Fruit fly (Drosophila melanogaster) whole organism, embryonic: ENCODE results near the gene CG1304.

Source experiments
- Adf1 ChIP-seq: fragments of 200-800 bp; sonication (Bioruptor generic); IDR thresholded peaks from 2 replicates; pipeline ENCODE4 v1.3.6; 2022; ENCODE audit warnings: missing biosample characterization, missing genetic modification characterization
- Atf-2 ChIP-seq: fragments of 200-800 bp; sonication (Bioruptor generic); optimal IDR thresholded peaks from 2 replicates; lab custom pipeline; 2016; ENCODE audit warnings: missing biosample characterization, missing genetic modification characterization
- BtbVII ChIP-seq: fragments of 200-800 bp; sonication (Bioruptor generic); optimal IDR thresholded peaks from 3 replicates; lab custom pipeline; 2017; ENCODE audit warnings: missing biosample characterization, mild to moderate bottlenecking, missing genetic modification characterization
- CG10431 ChIP-seq: fragments of 200-800 bp; sonication (Bioruptor generic); optimal IDR thresholded peaks from 3 replicates; lab custom pipeline; 2018; ENCODE audit warnings: missing biosample characterization, mild to moderate bottlenecking, missing genetic modification characterization
- CG11695 ChIP-seq: fragments of 200-800 bp; sonication (Bioruptor generic); IDR thresholded peaks from 3 replicates; pipeline ENCODE4 v1.3.6; 2022; ENCODE audit warnings: missing biosample characterization, missing genetic modification characterization
- CG12104 ChIP-seq: fragments of 200-800 bp; sonication (Bioruptor generic); optimal IDR thresholded peaks from 3 replicates; lab custom pipeline; 2016; ENCODE audit warnings: missing biosample characterization, missing genetic modification characterization
- CG1233 ChIP-seq: fragments of 200-800 bp; sonication (Bioruptor generic); optimal IDR thresholded peaks from 4 replicates; lab custom pipeline; 2018; ENCODE audit warnings: missing biosample characterization, mild to moderate bottlenecking, missing genetic modification characterization
- CG13775 ChIP-seq: fragments of 200-800 bp; sonication (Bioruptor generic); optimal IDR thresholded peaks from 3 replicates; lab custom pipeline; 2017; ENCODE audit warnings: missing biosample characterization, mild to moderate bottlenecking, missing genetic modification characterization
- CG14860 ChIP-seq: fragments of 200-800 bp; sonication (Bioruptor generic); IDR thresholded peaks from 3 replicates; pipeline ENCODE4 v1.3.6; 2022; ENCODE audit warnings: missing biosample characterization, missing genetic modification characterization; ENCODE audit not compliant: partially characterized antibody
- CG17912 ChIP-seq: fragments of 200-800 bp; sonication (Bioruptor generic); optimal IDR thresholded peaks from 2 replicates; lab custom pipeline; 2018; ENCODE audit warnings: missing biosample characterization, mild to moderate bottlenecking, missing genetic modification characterization
- CG1832 ChIP-seq: fragments of 200-800 bp; sonication (Bioruptor generic); optimal IDR thresholded peaks from 2 replicates; lab custom pipeline; 2017; ENCODE audit warnings: missing biosample characterization, mild to moderate bottlenecking, missing genetic modification characterization, inconsistent platforms
- CG3065 ChIP-seq: fragments of 200-800 bp; sonication (Bioruptor generic); optimal IDR thresholded peaks from 2 replicates; lab custom pipeline; 2016; ENCODE audit warnings: missing biosample characterization, missing genetic modification characterization
- CG33213 ChIP-seq: fragments of 200-800 bp; sonication (Bioruptor generic); optimal IDR thresholded peaks from 3 replicates; lab custom pipeline; 2016; ENCODE audit warnings: missing biosample characterization, missing genetic modification characterization
- CG34422 ChIP-seq: fragments of 200-800 bp; sonication (Bioruptor generic); IDR thresholded peaks from 3 replicates; pipeline ENCODE4 v1.3.6; 2022; ENCODE audit warnings: missing biosample characterization, missing genetic modification characterization
- CG4404 ChIP-seq: fragments of 200-800 bp; sonication (Bioruptor generic); IDR thresholded peaks from 2 replicates; pipeline ENCODE4 v1.3.6; 2022; ENCODE audit warnings: missing biosample characterization, missing genetic modification characterization
- CG5245 ChIP-seq: fragments of 200-800 bp; sonication (Bioruptor generic); optimal IDR thresholded peaks from 3 replicates; lab custom pipeline; 2016; ENCODE audit warnings: missing biosample characterization, missing genetic modification characterization
- CG7271 ChIP-seq: fragments of 200-800 bp; sonication (Bioruptor generic); optimal IDR thresholded peaks from 2 replicates; lab custom pipeline; 2018; ENCODE audit warnings: missing biosample characterization, mild to moderate bottlenecking, missing genetic modification characterization, moderate library complexity
- CG7928 ChIP-seq: fragments of 200-800 bp; sonication (Bioruptor generic); optimal IDR thresholded peaks from 2 replicates; lab custom pipeline; 2017; ENCODE audit warnings: missing biosample characterization, mild to moderate bottlenecking, missing genetic modification characterization
- Deaf1 ChIP-seq: fragments of 200-800 bp; optimal IDR thresholded peaks from 3 replicates; lab custom pipeline; 2019; ENCODE audit warnings: missing biosample characterization, mild to moderate bottlenecking, missing genetic modification characterization, moderate library complexity
- E2f1 ChIP-seq: fragments of 200-800 bp; sonication (Bioruptor generic); IDR thresholded peaks from 2 replicates; pipeline ENCODE4 v1.3.6; 2022; ENCODE audit warnings: missing biosample characterization, missing genetic modification characterization
- Ets97D ChIP-seq: fragments of 200-800 bp; sonication (Bioruptor generic); optimal IDR thresholded peaks from 3 replicates; lab custom pipeline; 2016; ENCODE audit warnings: missing biosample characterization, missing genetic modification characterization
- HLH54F ChIP-seq: fragments of 200-800 bp; sonication (Bioruptor generic); optimal IDR thresholded peaks from 3 replicates; lab custom pipeline; 2016; ENCODE audit warnings: missing biosample characterization, missing genetic modification characterization
- HmgZ ChIP-seq: fragments of 200-800 bp; sonication (Bioruptor generic); optimal IDR thresholded peaks from 2 replicates; lab custom pipeline; 2018; ENCODE audit warnings: missing biosample characterization, mild to moderate bottlenecking, missing genetic modification characterization
- Hr3 ChIP-seq: fragments of 200-800 bp; sonication (Bioruptor generic); optimal IDR thresholded peaks from 3 replicates; lab custom pipeline; 2016; ENCODE audit warnings: missing biosample characterization, missing genetic modification characterization
- Hr39 ChIP-seq: fragments of >200 bp; optimal IDR thresholded peaks from 2 replicates; lab custom pipeline; 2017
- Jarid2 ChIP-seq: fragments of 200-800 bp; sonication (Bioruptor generic); optimal IDR thresholded peaks from 3 replicates; lab custom pipeline; 2017; ENCODE audit warnings: mild to moderate bottlenecking, missing biosample characterization, missing genetic modification reagents, missing genetic modification characterization
- Lpt ChIP-seq: fragments of >200 bp; optimal IDR thresholded peaks from 2 replicates; lab custom pipeline; 2018; ENCODE audit warnings: missing biosample characterization, missing genetic modification characterization
- Sox102F ChIP-seq: fragments of 200-800 bp; sonication (Bioruptor generic); optimal IDR thresholded peaks from 2 replicates; lab custom pipeline; 2018; ENCODE audit warnings: missing biosample characterization, mild to moderate bottlenecking, missing genetic modification characterization, moderate library complexity
- Stat92E ChIP-seq, 3 experiments: fragments of >200 bp in 2 of 3; fragments of 200-800 bp in 1 of 3; sonication (Bioruptor generic) in 1 of 3; optimal IDR thresholded peaks; 2 replicates each; lab custom pipeline; 2017 to 2019; ENCODE audit warnings: missing biosample characterization in 3 of 3, missing genetic modification characterization in 3 of 3, mild to moderate bottlenecking in 1 of 3, moderate library complexity in 1 of 3
- Trl ChIP-seq, 3 experiments: fragments of >200 bp in 2 of 3; fragments of 200-800 bp in 1 of 3; sonication (Bioruptor generic) in 1 of 3; optimal IDR thresholded peaks; 2 replicates in 1 of 3; 3 replicates in 2 of 3; lab custom pipeline; 2016 to 2017; ENCODE audit warnings: missing biosample characterization in 1 of 3, missing genetic modification characterization in 1 of 3
- Vsx1 ChIP-seq: fragments of 200-800 bp; sonication (Bioruptor generic); optimal IDR thresholded peaks from 2 replicates; lab custom pipeline; 2017; ENCODE audit warnings: missing biosample characterization, mild to moderate bottlenecking, missing genetic modification characterization, missing genetic modification reagents
- abd-A ChIP-seq: fragments of 200-800 bp; sonication (Bioruptor generic); optimal IDR thresholded peaks from 3 replicates; lab custom pipeline; 2019; ENCODE audit warnings: missing biosample characterization, mild to moderate bottlenecking, missing genetic modification characterization, moderate library complexity
- ap ChIP-seq: fragments of 200-800 bp; sonication (Bioruptor generic); IDR thresholded peaks from 2 replicates; pipeline ENCODE4 v1.3.6; 2022; ENCODE audit warnings: missing biosample characterization, missing genetic modification characterization
- cas ChIP-seq: fragments of 200-800 bp; sonication (Bioruptor generic); IDR thresholded peaks from 2 replicates; pipeline ENCODE4 v1.3.6; 2022; ENCODE audit warnings: missing biosample characterization, missing genetic modification characterization
- chinmo ChIP-seq: fragments of 200-800 bp; sonication (Bioruptor generic); IDR thresholded peaks from 4 replicates; pipeline ENCODE4 v1.3.6; 2022; ENCODE audit warnings: missing biosample characterization, missing genetic modification characterization; ENCODE audit not compliant: partially characterized antibody
- crol ChIP-seq: fragments of 200-800 bp; sonication (Bioruptor generic); IDR thresholded peaks from 2 replicates; pipeline ENCODE4 v1.3.6; 2022; ENCODE audit warnings: missing biosample characterization, missing genetic modification characterization
- dmrt11E ChIP-seq: fragments of 200-800 bp; sonication (Bioruptor generic); optimal IDR thresholded peaks from 3 replicates; lab custom pipeline; 2018; ENCODE audit warnings: missing biosample characterization, mild to moderate bottlenecking, missing genetic modification characterization, moderate library complexity
- klu ChIP-seq: fragments of 200-800 bp; sonication (Bioruptor generic); IDR thresholded peaks from 2 replicates; pipeline ENCODE4 v1.3.6; 2022; ENCODE audit warnings: missing biosample characterization, missing genetic modification characterization
- mam ChIP-seq: fragments of 200-800 bp; sonication (Bioruptor generic); optimal IDR thresholded peaks from 3 replicates; lab custom pipeline; 2016; ENCODE audit warnings: missing biosample characterization, missing genetic modification characterization
- otp ChIP-seq: fragments of 200-800 bp; sonication (Bioruptor generic); IDR thresholded peaks from 3 replicates; pipeline ENCODE4, ENCODE4 v1.3.6; 2022; ENCODE audit warnings: missing biosample characterization, missing genetic modification characterization
- pb ChIP-seq: fragments of 200-800 bp; sonication (Bioruptor generic); optimal IDR thresholded peaks from 3 replicates; lab custom pipeline; 2016; ENCODE audit warnings: missing biosample characterization, missing genetic modification characterization
- pfk ChIP-seq: fragments of 200-800 bp; sonication (Bioruptor generic); optimal IDR thresholded peaks from 2 replicates; lab custom pipeline; 2018; ENCODE audit warnings: missing biosample characterization, mild to moderate bottlenecking, missing genetic modification characterization, moderate library complexity
- sens ChIP-seq: fragments of 200-800 bp; sonication (Bioruptor generic); peaks from one replicate; lab custom pipeline; 2016; ENCODE audit warnings: missing biosample characterization, missing genetic modification characterization
- tgo ChIP-seq: fragments of 200-800 bp; sonication (Bioruptor generic); IDR thresholded peaks from 3 replicates; pipeline ENCODE4 v1.3.6; 2022; ENCODE audit warnings: missing biosample characterization, missing genetic modification characterization
- tll ChIP-seq, 2 experiments: fragments of 200-800 bp in 1 of 2; fragments of >200 bp in 1 of 2; sonication (Bioruptor generic) in 1 of 2; optimal IDR thresholded peaks; 2 replicates each; lab custom pipeline; 2017 to 2019; ENCODE audit warnings: missing biosample characterization in 2 of 2, missing genetic modification characterization in 2 of 2, mild to moderate bottlenecking in 1 of 2, moderate library complexity in 1 of 2
- zen ChIP-seq: fragments of 200-800 bp; sonication (Bioruptor generic); optimal IDR thresholded peaks from 3 replicates; lab custom pipeline; 2018; ENCODE audit warnings: missing biosample characterization, mild to moderate bottlenecking, missing genetic modification characterization, moderate library complexity

The CG1304 gene

DNA sequence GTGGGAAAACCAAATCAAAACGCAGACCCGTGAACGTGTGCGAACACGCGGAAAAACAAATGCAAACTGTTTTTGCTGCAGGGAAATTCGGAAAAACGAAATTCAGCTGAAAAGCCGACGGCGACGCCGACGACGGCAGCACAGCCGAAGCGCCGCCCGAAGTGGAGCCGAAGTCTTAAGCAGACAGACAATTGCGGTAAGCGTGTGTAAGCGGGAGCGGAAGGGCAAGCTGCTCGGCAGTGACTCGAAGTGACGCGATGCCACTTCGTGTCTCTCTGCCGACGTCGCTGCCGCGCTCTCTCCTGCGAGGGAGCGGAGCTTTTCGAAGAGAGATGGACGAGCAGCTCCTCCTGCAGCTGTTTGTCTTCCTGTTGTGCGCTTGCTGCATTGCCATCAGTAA, 40.3 kb downstream of the CG1304 start:
- peak; percentile 15 to 17 for TF ChIP-seq Trl (optimal IDR thresholded peaks at IDR 0.05; lab: Kevin White, UChicago)
- TF ChIP-seq Trl (GFP tag; optimal IDR thresholded peaks at IDR 0.05; lab: Kevin White, UChicago), result no peak
- TF ChIP-seq mam (GFP tag; lab: Kevin White, UChicago), result no peak
- peak; percentile 52 for TF ChIP-seq sens
- peak; percentile 99 for TF ChIP-seq Deaf1 (tag; lab: Kevin White, UChicago)
- TF ChIP-seq CG5245 (GFP tag; lab: Kevin White, UChicago), result no peak
- no peak for TF ChIP-seq dmrt11E (tag; lab: Kevin White, UChicago)
- TF ChIP-seq CG34422 (GFP tag; lab: Robert Waterston, UW), result 0 out of 3 replicates have a peak, but pooled peaks have one; percentile 29
- TF ChIP-seq Adf1, result peak; percentile 94
- TF ChIP-seq CG33213, result no peak
- TF ChIP-seq HLH54F (GFP tag; lab: Kevin White, UChicago), result no peak
- no peak for TF ChIP-seq Sox102F (GFP tag; lab: Kevin White, UChicago)
- TF ChIP-seq Stat92E (GFP tag; optimal IDR thresholded peaks at IDR 0.05; lab: Kevin White, UChicago), result no peak
- 0 out of 2 replicates have a peak, but pooled peaks have one; percentile 9 for TF ChIP-seq klu (GFP tag; lab: Robert Waterston, UW)
- TF ChIP-seq CG14860, result no peak
- no peak for TF ChIP-seq CG4404 (GFP tag; lab: Robert Waterston, UW)
- peak; percentile 27 for TF ChIP-seq abd-A (tag; lab: Kevin White, UChicago)
- TF ChIP-seq crol, result peak; percentile 73
- TF ChIP-seq BtbVII, result no peak
- no peak for TF ChIP-seq CG17912
- TF ChIP-seq CG7928 (GFP tag; lab: Kevin White, UChicago), result no peak
- TF ChIP-seq ap (GFP tag; lab: Robert Waterston, UW), result no peak
- no peak for TF ChIP-seq E2f1 (GFP tag; lab: Robert Waterston, UW)
- no peak for TF ChIP-seq Lpt (GFP tag; lab: Kevin White, UChicago)
- no peak for TF ChIP-seq pb
- no peak for TF ChIP-seq CG10431 (GFP tag; lab: Kevin White, UChicago)
- TF ChIP-seq chinmo (GFP tag; lab: Robert Waterston, UW), result no peak
- TF ChIP-seq tll (GFP tag; optimal IDR thresholded peaks at IDR 0.05; lab: Kevin White, UChicago), result no peak
- TF ChIP-seq CG1832 (GFP tag; lab: Kevin White, UChicago), result peak; percentile 10
- peak; percentile 58 for TF ChIP-seq Jarid2
- no peak for TF ChIP-seq cas (GFP tag; lab: Robert Waterston, UW)
- no peak for TF ChIP-seq Hr3
- TF ChIP-seq tgo (GFP tag; lab: Robert Waterston, UW), result no peak
- TF ChIP-seq Atf-2 (GFP tag; lab: Kevin White, UChicago), result peak; percentile 54
- TF ChIP-seq CG1233 (GFP tag; lab: Kevin White, UChicago), result no peak
- no peak for TF ChIP-seq HmgZ (tag; lab: Kevin White, UChicago)
- TF ChIP-seq CG3065 (GFP tag; lab: Kevin White, UChicago), result no peak
- no peak for TF ChIP-seq Vsx1 (GFP tag; lab: Kevin White, UChicago)
- no peak for TF ChIP-seq CG11695 (GFP tag; lab: Robert Waterston, UW)
- TF ChIP-seq CG7271 (tag; lab: Kevin White, UChicago), result no peak
- no peak for TF ChIP-seq CG12104
- TF ChIP-seq otp, result no peak

DNA sequence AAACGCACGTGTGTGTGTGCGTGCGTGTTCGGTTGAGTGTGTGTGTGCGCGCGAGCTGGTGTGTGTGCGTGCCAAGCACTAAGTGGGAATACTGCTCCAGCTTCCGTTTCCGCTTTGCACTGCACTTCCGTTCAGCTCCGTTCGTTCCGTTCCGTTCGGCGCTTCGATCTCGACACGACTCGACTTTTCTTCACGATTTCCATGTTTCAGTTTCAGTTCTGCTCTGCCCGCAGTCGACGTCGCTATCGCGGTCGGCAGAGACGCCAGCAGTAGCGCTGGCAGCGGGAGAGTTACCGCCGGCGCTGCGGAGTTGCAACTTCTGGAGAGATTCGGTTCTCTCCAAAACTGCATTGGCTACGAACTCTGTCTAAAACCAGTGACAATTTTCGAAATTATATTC, 41.4 kb downstream of the CG1304 start:
- peak; percentile 87 for TF ChIP-seq Hr39 (lab: Kevin White, UChicago)
- TF ChIP-seq zen, result no peak
- peak; percentile 59 for TF ChIP-seq Adf1
- no peak for TF ChIP-seq klu (GFP tag; lab: Robert Waterston, UW)
- TF ChIP-seq Trl (optimal IDR thresholded peaks at IDR 0.05; lab: Kevin White, UChicago), result no peak
- no peak for TF ChIP-seq Trl (GFP tag; optimal IDR thresholded peaks at IDR 0.05; lab: Kevin White, UChicago)
- TF ChIP-seq Ets97D (GFP tag; lab: Kevin White, UChicago), result peak; percentile 22
- TF ChIP-seq pfk, result peak; percentile 21
- peak; percentile 73 for TF ChIP-seq Deaf1 (tag; lab: Kevin White, UChicago)
- no peak for TF ChIP-seq CG13775
- TF ChIP-seq, all 482 proteins: peak for 5
